Worm (Caenorhabditis elegans): ENCODE results near the gene cyp-13A3.

The cyp-13A3 gene

DNA sequence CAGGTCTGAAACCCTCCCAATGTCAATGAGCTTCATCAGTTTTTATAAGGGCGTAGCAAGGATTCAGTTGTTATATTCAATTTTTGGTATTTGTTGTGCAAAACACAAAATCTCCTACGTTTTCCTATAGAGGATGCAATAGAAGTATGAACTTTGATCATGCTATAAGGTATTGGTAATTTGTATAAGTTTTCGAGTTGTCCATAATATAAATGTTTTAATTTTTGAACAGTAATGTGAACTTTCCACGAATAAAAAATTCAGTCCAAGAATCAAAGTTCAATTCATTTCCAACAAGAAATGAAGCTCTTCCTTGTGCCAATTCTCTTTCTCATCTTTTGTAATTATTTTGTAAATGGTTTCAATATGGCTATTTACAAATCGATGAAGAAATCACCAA is 37.9 kb upstream of the cyp-13A3 start, which contains the start of gene ZK938.12:
Gene ZK938.12, plus strand, starts transcription at position 301 of the 400 bp plus-strand sequence.
- TF ChIP-seq lsy-2 (tag; optimal IDR thresholded peaks at IDR 0.05) (no peak), ceh-82 (tag; optimal IDR thresholded peaks at IDR 0.05) (no peak), C34F6.9 (tag; optimal IDR thresholded peaks at IDR 0.05) (no peak), dmd-4 (tag; optimal IDR thresholded peaks at IDR 0.05) (no peak), gmeb-1 (tag; optimal IDR thresholded peaks at IDR 0.05) (no peak)

DNA sequence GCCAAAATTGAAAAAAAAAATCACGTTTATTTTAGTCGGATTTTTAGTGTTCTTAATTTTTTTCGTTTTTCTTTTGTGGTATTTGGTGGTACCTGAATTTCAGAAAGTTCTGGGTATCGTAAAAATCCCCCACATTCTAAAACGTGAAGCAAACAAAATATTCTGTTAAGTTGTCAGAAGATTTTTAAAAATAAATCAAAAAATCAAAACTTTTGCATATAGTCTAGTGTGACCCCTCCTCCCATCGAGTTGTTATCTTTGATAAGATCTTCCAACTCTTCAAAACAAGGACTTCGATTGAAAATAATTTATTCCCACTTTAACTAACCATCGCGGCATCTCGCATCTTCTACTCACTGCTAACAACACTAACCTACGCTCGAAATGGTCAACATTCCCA is 36.0 kb upstream of the cyp-13A3 start, which contains the start of gene ZK938.1:
Gene ZK938.1, plus strand, starts transcription at position 301 of the 400 bp plus-strand sequence.
- no peak for TF ChIP-seq nhr-21 (tag; optimal IDR thresholded peaks at IDR 0.05)

DNA sequence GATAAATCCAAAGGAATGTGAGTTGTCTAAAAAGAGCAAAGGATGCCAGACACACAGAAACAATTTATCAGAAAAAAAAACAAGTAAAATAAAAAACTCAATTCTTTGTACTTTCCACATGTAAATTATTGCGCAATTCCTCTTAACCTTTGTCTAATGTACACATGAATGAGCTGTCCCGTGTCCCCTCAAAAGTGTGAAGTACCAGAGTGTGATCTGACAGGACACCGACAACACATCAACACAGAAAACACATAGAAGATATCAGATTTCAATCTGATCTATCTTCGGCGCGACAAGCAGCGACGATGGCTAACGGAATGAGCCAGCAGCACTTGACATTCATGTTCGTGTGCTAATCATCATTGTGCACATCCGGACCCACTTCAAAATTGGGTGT is 35.4 kb upstream of the cyp-13A3 start:
- TF ChIP-seq unc-39 (tag; optimal IDR thresholded peaks at IDR 0.05) (no peak), sma-3 (GFP tag; optimal IDR thresholded peaks at IDR 0.05) (no peak), nhr-12 (tag; optimal IDR thresholded peaks at IDR 0.05) (no peak), elt-3 (tag; optimal IDR thresholded peaks at IDR 0.05) (no peak), mab-5 (tag; optimal IDR thresholded peaks at IDR 0.05) (no peak), nhr-237 (tag; optimal IDR thresholded peaks at IDR 0.05) (no peak), lin-39 (tag; optimal IDR thresholded peaks at IDR 0.05) (no peak)

DNA sequence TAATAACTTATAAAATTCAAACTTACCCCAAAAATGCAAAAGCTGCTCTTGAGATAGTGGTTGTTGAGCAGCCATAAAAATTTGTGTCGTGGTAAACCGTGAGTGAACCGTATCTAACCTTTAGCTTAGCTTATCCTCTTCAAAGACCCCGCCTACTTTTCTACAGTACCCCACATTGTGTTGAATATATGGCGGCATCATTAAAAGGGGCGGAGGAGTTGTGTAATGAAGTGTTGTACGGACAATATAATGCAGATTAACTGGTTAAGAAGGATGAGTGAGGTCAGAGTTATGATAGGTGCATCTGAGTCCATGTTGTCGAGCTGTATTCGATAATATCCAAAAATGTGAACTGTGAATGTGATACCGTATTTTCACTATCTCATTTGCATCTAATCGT is 34.8 kb upstream of the cyp-13A3 start, which contains the start of gene eyg-1:
Gene eyg-1, minus strand, starts transcription at position 101 of the 400 bp plus-strand sequence.
- no peak for TF ChIP-seq nhr-10 (tag; optimal IDR thresholded peaks at IDR 0.05)
- TF ChIP-seq C34F6.9 (tag; optimal IDR thresholded peaks at IDR 0.05): no peak
- TF ChIP-seq nhr-129 (tag; optimal IDR thresholded peaks at IDR 0.05): no peak
- no peak for TF ChIP-seq lin-13 (GFP tag; optimal IDR thresholded peaks at IDR 0.05)
- no peak for TF ChIP-seq unc-55 (GFP tag; optimal IDR thresholded peaks at IDR 0.05)

DNA sequence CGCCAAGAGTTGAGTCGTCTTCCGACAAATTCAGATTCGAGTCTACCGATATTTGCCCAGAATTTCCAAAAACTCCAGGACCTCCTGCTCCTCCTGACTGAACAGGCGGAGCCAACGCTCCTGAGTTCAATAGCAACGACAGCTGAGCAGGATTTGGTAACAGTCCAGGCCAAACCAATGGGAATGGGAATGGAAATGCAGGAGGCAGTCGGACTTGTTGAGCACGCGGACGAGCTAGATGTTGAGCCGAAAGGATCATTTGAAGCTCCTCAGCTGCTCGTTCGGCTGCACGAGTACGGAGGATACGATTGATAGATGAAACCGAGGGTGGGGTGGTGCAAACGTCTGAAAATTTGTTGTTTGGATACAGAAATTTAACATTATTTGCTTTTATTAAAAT is 33.8 kb upstream of the cyp-13A3 start:
- TF ChIP-seq dmd-4 (tag; optimal IDR thresholded peaks at IDR 0.05) (no peak), mdl-1 (tag; optimal IDR thresholded peaks at IDR 0.05) (no peak), nhr-10 (tag; optimal IDR thresholded peaks at IDR 0.05) (no peak), ama-1 (optimal IDR thresholded peaks at IDR 0.05) (no peak), nhr-21 (tag; optimal IDR thresholded peaks at IDR 0.05) (no peak)

DNA sequence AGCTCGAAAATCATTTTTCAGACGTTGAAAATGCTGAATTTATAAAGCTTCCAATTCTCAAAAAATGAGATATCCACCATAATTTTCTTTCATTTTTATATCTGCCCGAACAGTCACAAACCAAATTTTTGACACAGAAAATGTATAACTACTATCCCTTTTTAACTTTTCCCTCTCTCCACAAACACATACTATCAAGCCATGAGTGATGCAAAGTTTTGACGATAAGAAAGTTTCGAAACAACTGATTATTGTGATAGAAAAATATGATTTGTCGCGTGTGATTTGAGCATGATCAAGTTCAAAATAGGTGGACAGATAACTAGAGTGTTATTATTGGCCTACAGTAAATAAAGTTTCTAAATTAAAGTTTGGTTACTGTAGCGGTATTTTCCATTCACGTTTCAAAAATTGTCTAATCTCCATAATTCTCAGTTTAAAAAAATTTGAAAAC is 14.4 kb upstream of the cyp-13A3 start, which contains the start of gene cyp-13A8:
Gene cyp-13A8, minus strand, starts transcription at position 51 of the 454 bp plus-strand sequence.
- TF ChIP-seq R02D3.7 (tag; optimal IDR thresholded peaks at IDR 0.05) (no peak), ztf-1 (GFP tag; conservative IDR thresholded peaks at IDR 0.05) (no peak), unc-39 (tag; optimal IDR thresholded peaks at IDR 0.05) (no peak), F13H6.1 (tag; optimal IDR thresholded peaks at IDR 0.05) (no peak), nhr-237 (tag; optimal IDR thresholded peaks at IDR 0.05) (no peak), nhr-129 (tag; optimal IDR thresholded peaks at IDR 0.05) (peak; percentile 39), fos-1 (tag; optimal IDR thresholded peaks at IDR 0.05) (peak; percentile 94), lsy-2 (tag; optimal IDR thresholded peaks at IDR 0.05) (no peak), peb-1 (tag; optimal IDR thresholded peaks at IDR 0.05) (no peak), blmp-1 (tag; optimal IDR thresholded peaks at IDR 0.05; ENCODE audit: insufficient read depth) (no peak), ztf-4 (tag; optimal IDR thresholded peaks at IDR 0.05) (no peak), sma-9 (GFP tag; optimal IDR thresholded peaks at IDR 0.05) (peak; percentile 90), sma-9 (tag; optimal IDR thresholded peaks at IDR 0.05) (no peak), crh-2 (tag; optimal IDR thresholded peaks at IDR 0.05) (peak; percentile 39)

DNA sequence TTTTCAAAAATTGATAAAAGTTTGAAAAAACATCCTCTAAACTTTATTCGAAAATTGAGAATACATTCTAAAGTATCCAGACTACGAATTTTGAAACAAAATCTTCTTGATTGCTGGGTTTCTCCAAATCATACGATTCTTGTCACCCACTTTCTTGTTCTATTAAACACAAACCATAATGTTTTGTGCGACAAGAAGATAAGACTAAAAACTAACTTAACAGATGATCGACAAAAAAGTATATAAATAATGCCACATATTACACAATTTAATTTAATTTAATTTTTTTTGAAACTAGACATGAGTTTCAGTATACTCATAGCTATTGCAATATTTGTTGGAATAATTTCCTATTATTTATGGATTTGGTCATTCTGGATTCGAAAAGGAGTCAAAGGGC is 10.2 kb upstream of the cyp-13A3 start, which contains the start of gene cyp-13A7:
Gene cyp-13A7, plus strand, starts transcription at position 301 of the 400 bp plus-strand sequence.
- TF ChIP-seq mab-5 (tag; optimal IDR thresholded peaks at IDR 0.05): no peak
- TF ChIP-seq egl-27 (tag; optimal IDR thresholded peaks at IDR 0.05): no peak
- no peak for TF ChIP-seq nhr-12 (tag; optimal IDR thresholded peaks at IDR 0.05)
- no peak for TF ChIP-seq ZK546.5 (tag; optimal IDR thresholded peaks at IDR 0.05)
- TF ChIP-seq F13H6.1 (tag; optimal IDR thresholded peaks at IDR 0.05): no peak
- TF ChIP-seq gmeb-1 (tag; optimal IDR thresholded peaks at IDR 0.05): no peak
- no peak for TF ChIP-seq aly-2 (tag; optimal IDR thresholded peaks at IDR 0.05)
- TF ChIP-seq lin-39 (tag; optimal IDR thresholded peaks at IDR 0.05): no peak
- TF ChIP-seq unc-62 (GFP tag; optimal IDR thresholded peaks at IDR 0.05): no peak
- TF ChIP-seq zag-1 (tag; optimal IDR thresholded peaks at IDR 0.05): no peak
- TF ChIP-seq skn-1 (tag; optimal IDR thresholded peaks at IDR 0.05): no peak
- TF ChIP-seq nhr-25 (tag; optimal IDR thresholded peaks at IDR 0.05): no peak
- TF ChIP-seq ceh-16 (tag; optimal IDR thresholded peaks at IDR 0.05): no peak
- TF ChIP-seq mbf-1 (tag; optimal IDR thresholded peaks at IDR 0.05): no peak
- TF ChIP-seq ceh-82 (tag; optimal IDR thresholded peaks at IDR 0.05): no peak
- TF ChIP-seq R02D3.7 (tag; optimal IDR thresholded peaks at IDR 0.05): no peak
- no peak for TF ChIP-seq ztf-11 (tag; optimal IDR thresholded peaks at IDR 0.05)
- TF ChIP-seq sma-9 (GFP tag; optimal IDR thresholded peaks at IDR 0.05): no peak
- TF ChIP-seq sma-9 (tag; optimal IDR thresholded peaks at IDR 0.05): no peak

Data from whole organism, L2 larva.